Worm (Caenorhabditis elegans) whole organism, L1 larva: Measurements from ENCODE around the gene inos-1.

Experiments used
- C04F5.9 ChIP-seq: sonication (generic microtip); optimal IDR thresholded peaks from 2 replicates; lab custom pipeline; 2016; ENCODE audit warnings: missing genetic modification characterization, missing compliant biosample characterization
- Y116A8C.19 ChIP-seq: sonication (generic microtip); optimal IDR thresholded peaks from 2 replicates; lab custom pipeline; 2016; ENCODE audit warnings: missing compliant biosample characterization, missing genetic modification characterization, borderline replicate concordance
- aha-1 ChIP-seq: fragments of 150-350 bp; optimal IDR thresholded peaks from 2 replicates; lab custom pipeline; 2014; ENCODE audit warnings: missing biosample characterization, missing genetic modification characterization
- alr-1 ChIP-seq: fragments of 200-800 bp; sonication (Bioruptor generic); optimal IDR thresholded peaks from 2 replicates; lab custom pipeline; 2018; ENCODE audit warnings: borderline replicate concordance, mild to moderate bottlenecking, missing genetic modification characterization, missing compliant biosample characterization
- aly-2 ChIP-seq: fragments of 150-350 bp; optimal IDR thresholded peaks from 2 replicates; lab custom pipeline; 2014; ENCODE audit warnings: missing biosample characterization, missing genetic modification characterization
- blmp-1 ChIP-seq: fragments of 150-350 bp; optimal IDR thresholded peaks from 2 replicates; lab custom pipeline; 2014; ENCODE audit warnings: missing biosample characterization, missing genetic modification characterization
- ceh-82 ChIP-seq, 3 experiments: fragments of 150-350 bp in 1 of 3; sonication (generic microtip) in 2 of 3; optimal IDR thresholded peaks; 2 replicates each; lab custom pipeline; 2014 to 2017; ENCODE audit warnings: missing biosample characterization in 3 of 3, missing genetic modification characterization in 3 of 3
- ceh-88 ChIP-seq: fragments of 200-800 bp; sonication (Bioruptor generic); IDR thresholded peaks from 2 replicates; pipeline ENCODE4 v1.3.6; 2022; ENCODE audit warnings: missing genetic modification characterization, missing compliant biosample characterization
- dsc-1 ChIP-seq: sonication (generic microtip); optimal IDR thresholded peaks from 2 replicates; lab custom pipeline; 2016; ENCODE audit warnings: mild to moderate bottlenecking, missing genetic modification characterization, missing compliant biosample characterization
- efl-1 ChIP-seq, 4 experiments: fragments of 150-350 bp; optimal IDR thresholded peaks in 3 of 4; peaks in 1 of 4; 1 replicate in 1 of 4; 2 replicates in 3 of 4; lab custom pipeline; 2014; ENCODE audit warnings: missing biosample characterization in 2 of 4, missing genetic modification characterization in 2 of 4, missing genetic modification reagents in 2 of 4
- elt-2 ChIP-seq: sonication (generic microtip); optimal IDR thresholded peaks from 2 replicates; lab custom pipeline; 2016; ENCODE audit warnings: missing genetic modification characterization, mild to moderate bottlenecking, inconsistent platforms, missing compliant biosample characterization, missing genetic modification reagents
- ets-5 ChIP-seq: fragments of 200-800 bp; sonication (Bioruptor generic); IDR thresholded peaks from 2 replicates; pipeline ENCODE4 v1.3.6; 2022; ENCODE audit warnings: missing genetic modification characterization, missing compliant biosample characterization
- fkh-8 ChIP-seq: sonication (generic microtip); optimal IDR thresholded peaks from 2 replicates; lab custom pipeline; 2016; ENCODE audit warnings: mild to moderate bottlenecking, missing genetic modification characterization, missing compliant biosample characterization
- fos-1 ChIP-seq: fragments of 150-350 bp; optimal IDR thresholded peaks from 2 replicates; lab custom pipeline; 2014; ENCODE audit warnings: missing biosample characterization, missing genetic modification characterization
- grh-1 ChIP-seq: fragments of 200-800 bp; sonication (Bioruptor generic); IDR thresholded peaks from 2 replicates; pipeline ENCODE4 v1.3.6; 2022; ENCODE audit warnings: missing genetic modification reagents, missing genetic modification characterization, missing compliant biosample characterization
- hlh-17 ChIP-seq: fragments of 200-800 bp; sonication (Bioruptor generic); optimal IDR thresholded peaks from 2 replicates; lab custom pipeline; 2018; ENCODE audit warnings: missing genetic modification characterization, mild to moderate bottlenecking, missing compliant biosample characterization, moderate library complexity, borderline replicate concordance
- isw-1 ChIP-seq: fragments of 200-800 bp; sonication (Bioruptor generic); IDR thresholded peaks from 2 replicates; pipeline ENCODE4 v1.3.6; 2022; ENCODE audit warnings: missing genetic modification characterization, missing compliant biosample characterization
- lin-14 ChIP-seq: fragments of 200-800 bp; sonication (Bioruptor generic); optimal IDR thresholded peaks from 2 replicates; lab custom pipeline; 2018; ENCODE audit warnings: mild to moderate bottlenecking, missing genetic modification characterization, moderate library complexity, missing compliant biosample characterization
- lin-15B ChIP-seq: fragments of 150-350 bp; sonication (generic microtip); optimal IDR thresholded peaks from 3 replicates; lab custom pipeline; 2014; ENCODE audit warnings: missing biosample characterization, missing genetic modification characterization
- lin-35 ChIP-seq, 2 experiments: fragments of 150-350 bp; optimal IDR thresholded peaks; 2 replicates each; lab custom pipeline; 2014; ENCODE audit warnings: missing biosample characterization in 2 of 2, missing genetic modification characterization in 2 of 2, missing genetic modification reagents in 2 of 2
- lsy-2 ChIP-seq, 2 experiments: fragments of 150-350 bp; optimal IDR thresholded peaks; 2 replicates each; lab custom pipeline; 2014; ENCODE audit warnings: missing biosample characterization in 2 of 2, missing genetic modification characterization in 2 of 2
- nhr-12 ChIP-seq: sonication (generic microtip); optimal IDR thresholded peaks from 2 replicates; lab custom pipeline; 2017; ENCODE audit warnings: missing biosample characterization, missing genetic modification characterization
- nhr-20 ChIP-seq: sonication (generic microtip); optimal IDR thresholded peaks from 2 replicates; lab custom pipeline; 2016; ENCODE audit warnings: mild to moderate bottlenecking, missing genetic modification characterization, missing compliant biosample characterization
- nhr-237 ChIP-seq: fragments of 150-350 bp; optimal IDR thresholded peaks from 2 replicates; lab custom pipeline; 2014; ENCODE audit warnings: missing biosample characterization, missing genetic modification characterization
- nhr-28 ChIP-seq: fragments of 150-350 bp; optimal IDR thresholded peaks from 2 replicates; lab custom pipeline; 2014; ENCODE audit warnings: missing biosample characterization, missing genetic modification characterization
- nhr-77 ChIP-seq: fragments of 150-350 bp; optimal IDR thresholded peaks from 2 replicates; lab custom pipeline; 2014; ENCODE audit warnings: missing biosample characterization, missing genetic modification characterization
- nhr-84 ChIP-seq: sonication (generic microtip); optimal IDR thresholded peaks from 2 replicates; lab custom pipeline; 2017; ENCODE audit warnings: missing biosample characterization, missing genetic modification characterization
- nhr-90 ChIP-seq: sonication (generic microtip); optimal IDR thresholded peaks from 2 replicates; lab custom pipeline; 2016; ENCODE audit warnings: mild to moderate bottlenecking, missing genetic modification characterization, missing compliant biosample characterization; ENCODE audit not compliant: poor library complexity
- rnt-1 ChIP-seq: sonication (generic microtip); optimal IDR thresholded peaks from 2 replicates; lab custom pipeline; 2016; ENCODE audit warnings: mild to moderate bottlenecking, missing genetic modification characterization, moderate library complexity, missing compliant biosample characterization
- skn-1 ChIP-seq: fragments of 150-350 bp; optimal IDR thresholded peaks from 2 replicates; lab custom pipeline; 2014; ENCODE audit warnings: missing biosample characterization, missing genetic modification characterization
- snpc-4 ChIP-seq: fragments of 150-350 bp; optimal IDR thresholded peaks from 2 replicates; lab custom pipeline; 2014; ENCODE audit warnings: missing biosample characterization, missing genetic modification characterization
- snu-23 ChIP-seq: sonication (generic microtip); optimal IDR thresholded peaks from 2 replicates; lab custom pipeline; 2016; ENCODE audit warnings: missing genetic modification characterization, missing compliant biosample characterization
- sup-37 ChIP-seq: fragments of 200-800 bp; sonication (Bioruptor generic); optimal IDR thresholded peaks from 2 replicates; lab custom pipeline; 2018; ENCODE audit warnings: mild to moderate bottlenecking, missing genetic modification characterization, missing compliant biosample characterization
- swsn-7 ChIP-seq: sonication (generic microtip); optimal IDR thresholded peaks from 2 replicates; lab custom pipeline; 2016; ENCODE audit warnings: missing genetic modification characterization, missing compliant biosample characterization
- tbx-2 ChIP-seq: sonication (generic microtip); optimal IDR thresholded peaks from 2 replicates; lab custom pipeline; 2016; ENCODE audit warnings: missing genetic modification characterization, missing compliant biosample characterization
- unc-30 ChIP-seq: sonication (generic microtip); optimal IDR thresholded peaks from 2 replicates; lab custom pipeline; 2017; ENCODE audit warnings: missing biosample characterization, missing genetic modification characterization
- unc-62 ChIP-seq: fragments of 150-350 bp; optimal IDR thresholded peaks from 2 replicates; lab custom pipeline; 2014; ENCODE audit warnings: missing biosample characterization, missing genetic modification reagents, missing genetic modification characterization
- vab-15 ChIP-seq: sonication (generic microtip); optimal IDR thresholded peaks from 2 replicates; lab custom pipeline; 2017; ENCODE audit warnings: missing genotype, mild to moderate bottlenecking, missing genetic modification characterization, missing compliant biosample characterization
- zag-1 ChIP-seq: fragments of 150-350 bp; optimal IDR thresholded peaks from 2 replicates; lab custom pipeline; 2014; ENCODE audit warnings: missing biosample characterization, missing genetic modification characterization

The inos-1 gene

ce11 chrII:11689941-11690340 lies 10.2 kb downstream of the inos-1 start:
- TF ChIP-seq alr-1 (tag; lab: Kevin White, UChicago) (no peak), nhr-28 (no peak), unc-30 (tag; lab: Kevin White, UChicago) (no peak), tbx-2 (no peak), aly-2 (tag; lab: Kevin White, UChicago) (no peak), grh-1 (no peak), nhr-77 (no peak), snu-23 (GFP tag; lab: Kevin White, UChicago) (no peak), nhr-12 (tag; lab: Kevin White, UChicago) (no peak), unc-62 (GFP tag; lab: Kevin White, UChicago) (no peak), blmp-1 (tag; lab: Kevin White, UChicago) (no peak), isw-1 (GFP tag; lab: Robert Waterston, UW) (no peak), fkh-8 (no peak), sup-37 (GFP tag; lab: Kevin White, UChicago) (no peak)
- TF ChIP-seq, all 84 proteins: peak for 0

DNA sequence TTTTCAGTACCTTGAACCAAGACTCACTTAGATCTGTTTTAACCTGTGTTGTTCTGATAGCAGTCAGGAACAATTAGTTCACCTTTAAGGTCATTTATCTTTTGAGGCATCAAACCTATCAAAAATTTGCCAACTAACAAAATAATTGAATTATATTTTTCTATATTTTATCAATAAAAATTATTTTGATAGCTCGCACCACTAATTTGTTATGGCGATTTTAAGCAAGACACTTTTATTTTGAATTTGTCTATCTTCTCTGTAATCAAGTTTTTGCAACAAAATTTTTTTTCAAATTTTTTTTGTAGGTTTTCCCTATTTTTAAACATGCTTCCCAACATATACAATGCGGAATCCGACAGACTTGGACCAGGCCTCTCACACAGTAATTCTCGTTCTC lies 11.5 kb downstream of the inos-1 start, which contains the start of gene kel-1:
Gene kel-1, plus strand, starts transcription at position 301 of the 400 bp plus-strand sequence.
- TF ChIP-seq skn-1 (tag; lab: Kevin White, UChicago) (no peak), ceh-88 (GFP tag; lab: Robert Waterston, UW) (no peak), lin-15B (tag; lab: Kevin White, UChicago) (no peak), aly-2 (tag; lab: Kevin White, UChicago) (no peak), Y116A8C.19 (tag; lab: Kevin White, UChicago) (no peak), nhr-90 (no peak), nhr-84 (tag; lab: Kevin White, UChicago) (no peak), swsn-7 (tag; lab: Kevin White, UChicago) (no peak), zag-1 (tag; lab: Kevin White, UChicago) (no peak), snpc-4 (no peak), blmp-1 (tag; lab: Kevin White, UChicago) (no peak), vab-15 (tag; lab: Kevin White, UChicago) (no peak)

DNA sequence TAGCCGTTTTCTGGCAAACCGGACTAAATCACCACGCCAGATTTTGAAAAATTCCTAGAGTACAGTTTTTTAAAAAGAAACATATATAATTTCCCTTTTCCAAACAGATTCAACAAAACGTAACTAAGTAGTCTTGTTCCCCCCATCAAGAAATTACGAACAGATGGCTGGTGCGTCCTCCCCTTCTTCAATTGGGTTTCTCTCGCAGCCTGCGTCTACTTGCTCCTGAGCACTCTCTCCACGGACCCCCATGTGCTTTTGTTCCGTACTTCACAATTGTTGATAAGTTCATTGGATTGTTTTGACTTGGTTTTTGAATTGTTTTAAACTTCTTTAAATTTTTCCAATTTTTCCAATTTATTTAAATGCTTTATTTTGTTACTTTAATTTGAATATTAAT lies 12.1 kb downstream of the inos-1 start:
- TF ChIP-seq ets-5 (GFP tag; lab: Robert Waterston, UW) (no peak), C04F5.9 (tag; lab: Kevin White, UChicago) (no peak), hlh-17 (GFP tag; lab: Kevin White, UChicago) (no peak), rnt-1 (tag; lab: Kevin White, UChicago) (peak; percentile 14), fos-1 (tag; lab: Kevin White, UChicago) (no peak), nhr-237 (no peak), dsc-1 (peak; percentile 85), lsy-2 (tag; optimal IDR thresholded peaks at IDR 0.05; lab: Kevin White, UChicago) (no peak), swsn-7 (tag; lab: Kevin White, UChicago) (no peak), unc-62 (GFP tag; lab: Kevin White, UChicago) (no peak), elt-2 (tag; lab: Kevin White, UChicago) (no peak), lin-35 (GFP tag; optimal IDR thresholded peaks at IDR 0.05; lab: Kevin White, UChicago) (no peak), lin-14 (GFP tag; lab: Kevin White, UChicago) (peak; percentile 72), aha-1 (tag; lab: Kevin White, UChicago) (no peak), efl-1 (optimal IDR thresholded peaks at IDR 0.05; lab: Kevin White, UChicago) (peak in 1 of 2 experiments; percentile 5), efl-1 (GFP tag; optimal IDR thresholded peaks at IDR 0.05 in 1 of 2; lab: Kevin White, UChicago) (peak in 1 of 2 experiments; percentile 66), nhr-12 (tag; lab: Kevin White, UChicago) (no peak), ceh-82 (tag; optimal IDR thresholded peaks at IDR 0.05; lab: Kevin White, UChicago) (no peak), nhr-20 (no peak)
